Worm (Caenorhabditis elegans) whole organism, L2 larva: ENCODE data around the gene srt-67.

Experiments
- F13H6.1 ChIP-seq: sonication (generic microtip); optimal IDR thresholded peaks from 2 replicates; lab custom pipeline; 2016; ENCODE audit warnings: missing genetic modification characterization, missing compliant biosample characterization
- R02D3.7 ChIP-seq: fragments of 150-350 bp; optimal IDR thresholded peaks from 2 replicates; lab custom pipeline; 2014; ENCODE audit warnings: missing biosample characterization, missing genetic modification characterization
- Y55F3AM.14 ChIP-seq: fragments of 200-800 bp; sonication (Bioruptor generic); optimal IDR thresholded peaks from 2 replicates; lab custom pipeline; 2018; ENCODE audit warnings: mild to moderate bottlenecking, missing genetic modification characterization, missing compliant biosample characterization
- ZK546.5 ChIP-seq: sonication (generic microtip); optimal IDR thresholded peaks from 2 replicates; lab custom pipeline; 2017; ENCODE audit warnings: missing biosample characterization, missing genetic modification characterization
- aly-2 ChIP-seq: fragments of 150-350 bp; optimal IDR thresholded peaks from 2 replicates; lab custom pipeline; 2014; ENCODE audit warnings: missing biosample characterization, missing genetic modification characterization
- ama-1 ChIP-seq: fragments of 150-350 bp; optimal IDR thresholded peaks from 2 replicates; lab custom pipeline; 2018; ENCODE audit warnings: inconsistent platforms
- blmp-1 ChIP-seq: sonication (generic microtip); optimal IDR thresholded peaks from 2 replicates; lab custom pipeline; 2017; ENCODE audit warnings: missing genetic modification characterization, mild to moderate bottlenecking, missing compliant biosample characterization, antibody characterized with exemption, moderate library complexity; ENCODE audit not compliant: insufficient read depth
- ceh-16 ChIP-seq: fragments of 150-350 bp; optimal IDR thresholded peaks from 2 replicates; lab custom pipeline; 2014; ENCODE audit warnings: missing biosample characterization, missing genetic modification characterization
- crh-2 ChIP-seq: sonication (generic microtip); optimal IDR thresholded peaks from 2 replicates; lab custom pipeline; 2017; ENCODE audit warnings: missing biosample characterization, missing genetic modification characterization
- dmd-4 ChIP-seq: sonication (generic microtip); optimal IDR thresholded peaks from 2 replicates; lab custom pipeline; 2017; ENCODE audit warnings: missing biosample characterization, missing genetic modification characterization
- egl-27 ChIP-seq: sonication (generic microtip); optimal IDR thresholded peaks from 3 replicates; lab custom pipeline; 2017; ENCODE audit warnings: missing biosample characterization, missing genetic modification reagents, missing genetic modification characterization
- elt-1 ChIP-seq: fragments of 150-350 bp; optimal IDR thresholded peaks from 2 replicates; lab custom pipeline; 2014; ENCODE audit warnings: missing biosample characterization, missing genetic modification characterization
- elt-3 ChIP-seq: sonication (generic microtip); optimal IDR thresholded peaks from 2 replicates; lab custom pipeline; 2017; ENCODE audit warnings: missing biosample characterization, missing genetic modification characterization
- gmeb-1 ChIP-seq: fragments of 150-350 bp; optimal IDR thresholded peaks from 2 replicates; lab custom pipeline; 2014; ENCODE audit warnings: missing biosample characterization, missing genetic modification characterization
- lin-11 ChIP-seq: fragments of 150-350 bp; sonication (generic microtip); optimal IDR thresholded peaks from 2 replicates; lab custom pipeline; 2014; ENCODE audit warnings: missing biosample characterization, missing genetic modification characterization, inconsistent platforms, mixed read lengths
- lin-39 ChIP-seq: fragments of 150-350 bp; optimal IDR thresholded peaks from 2 replicates; lab custom pipeline; 2014; ENCODE audit warnings: missing biosample characterization, missing genetic modification reagents, missing genetic modification characterization
- mab-5 ChIP-seq: fragments of 150-350 bp; optimal IDR thresholded peaks from 2 replicates; lab custom pipeline; 2014; ENCODE audit warnings: missing biosample characterization, missing genetic modification characterization
- mdl-1 ChIP-seq, 2 experiments: fragments of 150-350 bp in 1 of 2; sonication (generic microtip) in 1 of 2; optimal IDR thresholded peaks; 2 replicates each; lab custom pipeline; 2017; ENCODE audit warnings: missing biosample characterization in 2 of 2, missing genetic modification characterization in 2 of 2
- nhr-12 ChIP-seq: fragments of 150-350 bp; optimal IDR thresholded peaks from 2 replicates; lab custom pipeline; 2014; ENCODE audit warnings: missing biosample characterization, missing genetic modification characterization
- nhr-21 ChIP-seq: fragments of 150-350 bp; optimal IDR thresholded peaks from 2 replicates; lab custom pipeline; 2014; ENCODE audit warnings: missing biosample characterization, missing genetic modification characterization
- nhr-23 ChIP-seq: fragments of 150-350 bp; optimal IDR thresholded peaks from 2 replicates; lab custom pipeline; 2014; ENCODE audit warnings: missing biosample characterization, missing genetic modification reagents, missing genetic modification characterization
- nhr-237 ChIP-seq: fragments of 150-350 bp; optimal IDR thresholded peaks from 2 replicates; lab custom pipeline; 2014; ENCODE audit warnings: missing biosample characterization, missing genetic modification characterization
- peb-1 ChIP-seq: fragments of 150-350 bp; optimal IDR thresholded peaks from 2 replicates; lab custom pipeline; 2014; ENCODE audit warnings: missing biosample characterization, missing genetic modification characterization
- sem-4 ChIP-seq: fragments of 150-350 bp; optimal IDR thresholded peaks from 2 replicates; lab custom pipeline; 2014; ENCODE audit warnings: missing biosample characterization, missing genetic modification reagents, missing genetic modification characterization
- sma-3 ChIP-seq: sonication (generic microtip); optimal IDR thresholded peaks from 2 replicates; lab custom pipeline; 2016; ENCODE audit warnings: missing genetic modification reagents, missing genetic modification characterization, missing compliant biosample characterization
- sma-9 ChIP-seq, 2 experiments: fragments of 150-350 bp in 1 of 2; sonication (generic microtip) in 1 of 2; optimal IDR thresholded peaks; 2 replicates each; lab custom pipeline; 2014 to 2016; ENCODE audit warnings: missing genetic modification characterization in 2 of 2, mild to moderate bottlenecking in 1 of 2, missing biosample characterization in 1 of 2, missing compliant biosample characterization in 1 of 2, missing genetic modification reagents in 1 of 2, moderate library complexity in 1 of 2
- unc-39 ChIP-seq: fragments of 150-350 bp; optimal IDR thresholded peaks from 2 replicates; lab custom pipeline; 2014; ENCODE audit warnings: missing biosample characterization, missing genetic modification characterization
- zag-1 ChIP-seq: fragments of 150-350 bp; optimal IDR thresholded peaks from 2 replicates; lab custom pipeline; 2014; ENCODE audit warnings: missing biosample characterization, missing genetic modification characterization
- ztf-4 ChIP-seq: fragments of 150-350 bp; optimal IDR thresholded peaks from 2 replicates; lab custom pipeline; 2014; ENCODE audit warnings: missing biosample characterization, missing genetic modification characterization

The srt-67 gene

ce11 chrV:5259448-5259847 lies 2.2 kb upstream of the srt-67 start, which contains the start of gene srt-70:
srt-70 (minus strand) TSS chrV:5259548.
- TF ChIP-seq elt-1 (no peak), zag-1 (tag; lab: Kevin White, UChicago) (no peak), mab-5 (no peak), R02D3.7 (no peak), nhr-237 (tag; lab: Kevin White, UChicago) (no peak), peb-1 (tag; lab: Kevin White, UChicago) (no peak), lin-39 (no peak), mdl-1 (tag; optimal IDR thresholded peaks at IDR 0.05; lab: Kevin White, UChicago) (no peak), blmp-1 (tag; lab: Kevin White, UChicago) (no peak)

ce11 chrV:5252016-5252415 lies 5.2 kb downstream of the srt-67 start, which contains the start of gene srt-68:
srt-68 (minus strand) TSS chrV:5252116.
- TF ChIP-seq sma-3 (GFP tag; lab: Kevin White, UChicago): no peak
- TF ChIP-seq, all 48 proteins: peak for 0

- TF ChIP-seq sem-4 (tag; lab: Kevin White, UChicago): no peak
- TF ChIP-seq mab-5: no peak
- no peak for TF ChIP-seq gmeb-1 (tag; lab: Kevin White, UChicago)
- no peak for TF ChIP-seq blmp-1 (tag; lab: Kevin White, UChicago)
- TF ChIP-seq mdl-1 (tag; optimal IDR thresholded peaks at IDR 0.05; lab: Kevin White, UChicago): no peak
- no peak for TF ChIP-seq peb-1 (tag; lab: Kevin White, UChicago)
- no peak for TF ChIP-seq elt-1
- no peak for TF ChIP-seq Y55F3AM.14 (GFP tag; lab: Kevin White, UChicago)
- TF ChIP-seq nhr-21 (tag; lab: Kevin White, UChicago): no peak
- no peak for TF ChIP-seq nhr-12 (tag; lab: Kevin White, UChicago)
- no peak for TF ChIP-seq dmd-4
- no peak for TF ChIP-seq ZK546.5
- TF ChIP-seq crh-2 (tag; lab: Kevin White, UChicago): no peak
- TF ChIP-seq ama-1: no peak
- TF ChIP-seq elt-3 (tag; lab: Kevin White, UChicago): no peak
- no peak for TF ChIP-seq unc-39 (tag; lab: Kevin White, UChicago)
Measured at ce11 chrV:5243036-5243435, 14.2 kb downstream of the srt-67 start, which contains the start of gene cest-35.1. cest-35.1 (minus strand) TSS chrV:5243136.

- TF ChIP-seq unc-39 (tag; lab: Kevin White, UChicago) (no peak), F13H6.1 (tag; lab: Kevin White, UChicago) (no peak), zag-1 (tag; lab: Kevin White, UChicago) (no peak), nhr-21 (tag; lab: Kevin White, UChicago) (no peak), ceh-16 (tag; lab: Kevin White, UChicago) (no peak), peb-1 (tag; lab: Kevin White, UChicago) (no peak)
Measured at ce11 chrV:5239903-5240302, 17.4 kb downstream of the srt-67 start, which contains the start of gene B0238.15. B0238.15 (plus strand) TSS chrV:5240203.

ce11 chrV:5239404-5239803 lies 17.9 kb downstream of the srt-67 start, which contains the start of gene C52A10.3:
C52A10.3 (minus strand) TSS chrV:5239504.
- TF ChIP-seq sma-9 (GFP tag; optimal IDR thresholded peaks at IDR 0.05; lab: Kevin White, UChicago) (no peak), sma-9 (tag; optimal IDR thresholded peaks at IDR 0.05; lab: Kevin White, UChicago) (no peak), blmp-1 (tag; lab: Kevin White, UChicago) (no peak), nhr-23 (tag; lab: Kevin White, UChicago) (no peak), dmd-4 (no peak), Y55F3AM.14 (GFP tag; lab: Kevin White, UChicago) (no peak)
- TF ChIP-seq, all 48 proteins: peak for 0

- no peak for TF ChIP-seq nhr-237 (tag; lab: Kevin White, UChicago)
- no peak for TF ChIP-seq egl-27 (tag; lab: Kevin White, UChicago)
- no peak for TF ChIP-seq ztf-4 (tag; lab: Kevin White, UChicago)
- no peak for TF ChIP-seq aly-2 (tag; lab: Kevin White, UChicago)
- TF ChIP-seq lin-11 (tag; lab: Kevin White, UChicago): no peak
- TF ChIP-seq Y55F3AM.14 (GFP tag; lab: Kevin White, UChicago): no peak
- TF ChIP-seq lin-39: no peak
- no peak for TF ChIP-seq sem-4 (tag; lab: Kevin White, UChicago)
- TF ChIP-seq, all 48 proteins: peak for 0
Measured at ce11 chrV:5237116-5237515, 20.1 kb downstream of the srt-67 start, which contains the start of gene cest-35.2. cest-35.2 (minus strand) TSS chrV:5237216.
